Worm (Caenorhabditis elegans): ENCODE data around the gene Y82E9BL.3.

- TF ChIP-seq W03F9.2 (tag; optimal IDR thresholded peaks at IDR 0.05): no peak
- no peak for TF ChIP-seq him-1 (tag; optimal IDR thresholded peaks at IDR 0.05)
Measured at ce11 chrIII:1308887-1309286, 41.8 kb downstream of the Y82E9BL.3 start, which contains the start of gene Y82E9BL.12.

Data from whole organism, L4/young adult.